Fruit fly (Drosophila melanogaster) whole organism, embryonic: ENCODE measurements around the gene Pp1alpha-96A.

ENCODE experiments used
- ATbp ChIP-seq: fragments of 200-800 bp; sonication (Bioruptor generic); optimal IDR thresholded peaks from 2 replicates; lab custom pipeline; 2017; ENCODE audit warnings: missing biosample characterization, mild to moderate bottlenecking, missing genetic modification characterization, missing genetic modification reagents
- Med ChIP-seq: fragments of 200-800 bp; sonication (Bioruptor generic); peaks from one replicate; lab custom pipeline; 2016; ENCODE audit warnings: missing biosample characterization, missing genetic modification characterization, mild to moderate bottlenecking, inconsistent platforms, moderate library complexity
- Xrp1 ChIP-seq: fragments of 200-800 bp; sonication (Bioruptor generic); IDR thresholded peaks from 2 replicates; pipeline ENCODE4 v1.3.6; 2022; ENCODE audit warnings: missing biosample characterization, missing genetic modification characterization
- pita ChIP-seq: fragments of 200-800 bp; sonication (Bioruptor generic); optimal IDR thresholded peaks from 2 replicates; lab custom pipeline; 2017; ENCODE audit warnings: missing biosample characterization, mild to moderate bottlenecking, missing genetic modification characterization

DNA sequence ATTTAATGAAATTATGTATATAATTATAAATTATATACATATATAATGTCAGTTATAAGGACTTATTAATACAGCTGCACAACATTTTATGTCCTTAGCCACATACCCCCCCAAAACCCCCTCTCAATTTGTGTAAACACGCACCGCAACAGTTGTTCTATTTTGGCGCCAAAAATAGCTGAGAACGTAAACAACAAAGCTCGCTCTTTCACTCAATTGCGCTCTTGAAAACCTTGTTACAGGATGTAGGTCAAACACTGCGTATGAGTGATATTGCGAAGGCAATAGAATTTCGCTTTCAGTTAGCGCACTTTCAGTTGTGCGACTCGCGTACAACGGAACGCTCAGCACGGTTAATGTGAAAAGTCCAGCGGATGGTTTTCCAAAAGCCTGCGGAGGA lies 26.3 kb downstream of the Pp1alpha-96A start, which contains the start of gene Esyt2:
- peak; percentile 23; the same call in 1 of the 2 replicates for TF ChIP-seq Xrp1 (GFP tag; lab: Robert Waterston, UW)
- TF ChIP-seq ATbp (GFP tag; lab: Kevin White, UChicago), result peak; percentile 13
- TF ChIP-seq pita (GFP tag; lab: Kevin White, UChicago), result no peak
- peak; percentile 79 for TF ChIP-seq Med (GFP tag; lab: Kevin White, UChicago)
